Worm (Caenorhabditis elegans) whole organism, L1 larva: ENCODE data around the gene F01D5.2.
A peak's percentile ranks its signal among the peaks of the same experiment; 100 is the strongest.

Experiments used
- C16A3.4 ChIP-seq: fragments of 150-350 bp; optimal IDR thresholded peaks from 2 replicates; lab custom pipeline; 2014; ENCODE audit warnings: missing biosample characterization, missing genetic modification characterization
- Y116A8C.19 ChIP-seq: sonication (generic microtip); optimal IDR thresholded peaks from 2 replicates; lab custom pipeline; 2016; ENCODE audit warnings: missing compliant biosample characterization, missing genetic modification characterization, borderline replicate concordance
- blmp-1 ChIP-seq: fragments of 150-350 bp; optimal IDR thresholded peaks from 2 replicates; lab custom pipeline; 2014; ENCODE audit warnings: missing biosample characterization, missing genetic modification characterization
- ceh-63 ChIP-seq: fragments of 200-800 bp; sonication (Bioruptor generic); optimal IDR thresholded peaks from 2 replicates; lab custom pipeline; 2018; ENCODE audit warnings: mild to moderate bottlenecking, missing genetic modification characterization, missing compliant biosample characterization
- ceh-82 ChIP-seq, 3 experiments: fragments of 150-350 bp in 1 of 3; sonication (generic microtip) in 2 of 3; optimal IDR thresholded peaks; 2 replicates each; lab custom pipeline; 2014 to 2017; ENCODE audit warnings: missing biosample characterization in 3 of 3, missing genetic modification characterization in 3 of 3
- dpl-1 ChIP-seq, 3 experiments: fragments of 150-350 bp in 2 of 3; sonication (generic microtip) in 1 of 3; optimal IDR thresholded peaks; 2 replicates each; lab custom pipeline; 2014 to 2017; ENCODE audit warnings: missing biosample characterization in 3 of 3, missing genetic modification characterization in 3 of 3, missing genetic modification reagents in 3 of 3
- efl-1 ChIP-seq, 4 experiments: fragments of 150-350 bp; optimal IDR thresholded peaks in 3 of 4; peaks in 1 of 4; 1 replicate in 1 of 4; 2 replicates in 3 of 4; lab custom pipeline; 2014; ENCODE audit warnings: missing biosample characterization in 2 of 4, missing genetic modification characterization in 2 of 4, missing genetic modification reagents in 2 of 4
- efl-3 ChIP-seq: fragments of 200-800 bp; sonication (Bioruptor generic); optimal IDR thresholded peaks from 2 replicates; lab custom pipeline; 2018; ENCODE audit warnings: mild to moderate bottlenecking, missing genetic modification characterization, missing compliant biosample characterization
- egl-13 ChIP-seq: sonication (generic microtip); optimal IDR thresholded peaks from 2 replicates; lab custom pipeline; 2016; ENCODE audit warnings: missing genotype, missing genetic modification reagents, missing genetic modification characterization, missing compliant biosample characterization
- egl-27 ChIP-seq, 2 experiments: fragments of 150-350 bp in 1 of 2; sonication (generic microtip); optimal IDR thresholded peaks; 3 replicates each; lab custom pipeline; 2017 to 2018; ENCODE audit warnings: missing biosample characterization in 2 of 2, missing genetic modification characterization in 2 of 2, missing genetic modification reagents in 2 of 2
- elt-2 ChIP-seq: sonication (generic microtip); optimal IDR thresholded peaks from 2 replicates; lab custom pipeline; 2016; ENCODE audit warnings: missing genetic modification characterization, mild to moderate bottlenecking, inconsistent platforms, missing compliant biosample characterization, missing genetic modification reagents
- grh-1 ChIP-seq: fragments of 200-800 bp; sonication (Bioruptor generic); IDR thresholded peaks from 2 replicates; pipeline ENCODE4 v1.3.6; 2022; ENCODE audit warnings: missing genetic modification reagents, missing genetic modification characterization, missing compliant biosample characterization
- isw-1 ChIP-seq: fragments of 200-800 bp; sonication (Bioruptor generic); IDR thresholded peaks from 2 replicates; pipeline ENCODE4 v1.3.6; 2022; ENCODE audit warnings: missing genetic modification characterization, missing compliant biosample characterization
- lin-35 ChIP-seq, 2 experiments: fragments of 150-350 bp; optimal IDR thresholded peaks; 2 replicates each; lab custom pipeline; 2014; ENCODE audit warnings: missing biosample characterization in 2 of 2, missing genetic modification characterization in 2 of 2, missing genetic modification reagents in 2 of 2
- lin-39 ChIP-seq: fragments of 150-350 bp; optimal IDR thresholded peaks from 2 replicates; lab custom pipeline; 2014; ENCODE audit warnings: missing biosample characterization, missing genetic modification reagents, missing genetic modification characterization
- mef-2 ChIP-seq: fragments of 150-350 bp; optimal IDR thresholded peaks from 2 replicates; lab custom pipeline; 2014; ENCODE audit warnings: missing biosample characterization, missing genetic modification characterization
- nhr-12 ChIP-seq: sonication (generic microtip); optimal IDR thresholded peaks from 2 replicates; lab custom pipeline; 2017; ENCODE audit warnings: missing biosample characterization, missing genetic modification characterization
- nhr-20 ChIP-seq: sonication (generic microtip); optimal IDR thresholded peaks from 2 replicates; lab custom pipeline; 2016; ENCODE audit warnings: mild to moderate bottlenecking, missing genetic modification characterization, missing compliant biosample characterization
- nhr-28 ChIP-seq: fragments of 150-350 bp; optimal IDR thresholded peaks from 2 replicates; lab custom pipeline; 2014; ENCODE audit warnings: missing biosample characterization, missing genetic modification characterization
- nhr-84 ChIP-seq: sonication (generic microtip); optimal IDR thresholded peaks from 2 replicates; lab custom pipeline; 2017; ENCODE audit warnings: missing biosample characterization, missing genetic modification characterization
- nhr-90 ChIP-seq: sonication (generic microtip); optimal IDR thresholded peaks from 2 replicates; lab custom pipeline; 2016; ENCODE audit warnings: mild to moderate bottlenecking, missing genetic modification characterization, missing compliant biosample characterization; ENCODE audit not compliant: poor library complexity
- pqm-1 ChIP-seq: sonication (generic microtip); optimal IDR thresholded peaks from 3 replicates; lab custom pipeline; 2017; ENCODE audit warnings: missing biosample characterization, missing genetic modification characterization
- skn-1 ChIP-seq: fragments of 150-350 bp; optimal IDR thresholded peaks from 2 replicates; lab custom pipeline; 2014; ENCODE audit warnings: missing biosample characterization, missing genetic modification characterization
- snpc-4 ChIP-seq: fragments of 150-350 bp; optimal IDR thresholded peaks from 2 replicates; lab custom pipeline; 2014; ENCODE audit warnings: missing biosample characterization, missing genetic modification characterization
- sptf-1 ChIP-seq: fragments of 150-350 bp; optimal IDR thresholded peaks from 2 replicates; lab custom pipeline; 2014; ENCODE audit warnings: missing biosample characterization, missing genetic modification characterization
- swsn-7 ChIP-seq: sonication (generic microtip); optimal IDR thresholded peaks from 2 replicates; lab custom pipeline; 2016; ENCODE audit warnings: missing genetic modification characterization, missing compliant biosample characterization
- unc-30 ChIP-seq: sonication (generic microtip); optimal IDR thresholded peaks from 2 replicates; lab custom pipeline; 2017; ENCODE audit warnings: missing biosample characterization, missing genetic modification characterization
- unc-98 ChIP-seq: fragments of 200-800 bp; sonication (Bioruptor generic); IDR thresholded peaks from 2 replicates; pipeline ENCODE4 v1.3.6; 2022; ENCODE audit warnings: missing genetic modification characterization, missing compliant biosample characterization
- ztf-11 ChIP-seq, 2 experiments: sonication (generic microtip); optimal IDR thresholded peaks; 2 replicates each; lab custom pipeline; 2016 to 2017; ENCODE audit warnings: missing genetic modification characterization in 2 of 2, missing biosample characterization in 1 of 2, missing compliant biosample characterization in 1 of 2

F01D5.2 gene

ce11 chrII:13997477-13997876 is 1.4 kb downstream of the F01D5.2 start, which contains the start of gene F01D5.1:
Gene F01D5.1, minus strand, starts transcription at chrII:13997581.
- no peak for TF ChIP-seq egl-27 (tag; optimal IDR thresholded peaks at IDR 0.05; lab: Kevin White, UChicago)
- TF ChIP-seq elt-2 (tag; lab: Kevin White, UChicago): peak; percentile 84
- TF ChIP-seq, all 84 proteins: peak for 1

ce11 chrII:13994934-13995333 is 3.9 kb downstream of the F01D5.2 start, which contains the start of gene Y39G8B.7:
Gene Y39G8B.7, minus strand, starts transcription at chrII:13995034.
- TF ChIP-seq mef-2 (no peak), nhr-12 (tag; lab: Kevin White, UChicago) (no peak), egl-13 (tag; lab: Kevin White, UChicago) (no peak), ztf-11 (tag; optimal IDR thresholded peaks at IDR 0.05; lab: Kevin White, UChicago) (no peak), sptf-1 (tag; lab: Kevin White, UChicago) (no peak), efl-3 (GFP tag; lab: Kevin White, UChicago) (no peak), lin-35 (GFP tag; optimal IDR thresholded peaks at IDR 0.05; lab: Kevin White, UChicago) (no peak), nhr-84 (no peak), blmp-1 (tag; lab: Kevin White, UChicago) (no peak), grh-1 (GFP tag; lab: Robert Waterston, UW) (no peak), pqm-1 (tag; lab: Kevin White, UChicago) (no peak), snpc-4 (tag; lab: Kevin White, UChicago) (no peak), nhr-90 (tag; lab: Kevin White, UChicago) (no peak)

ce11 chrII:13991741-13992140 is 7.1 kb downstream of the F01D5.2 start, which contains the start of gene Y39G8B.5:
Gene Y39G8B.5, minus strand, starts transcription at chrII:13991841.
- no peak for TF ChIP-seq nhr-28 (tag; lab: Kevin White, UChicago)
- TF ChIP-seq efl-1 (optimal IDR thresholded peaks at IDR 0.05; lab: Kevin White, UChicago): no peak
- peak in 1 of 2 experiments; percentile 6 for TF ChIP-seq efl-1 (GFP tag; optimal IDR thresholded peaks at IDR 0.05 in 1 of 2; lab: Kevin White, UChicago)
- TF ChIP-seq nhr-12 (tag; lab: Kevin White, UChicago): no peak
- TF ChIP-seq, all 84 proteins: peak for 1

- no peak for TF ChIP-seq ztf-11 (tag; optimal IDR thresholded peaks at IDR 0.05; lab: Kevin White, UChicago)
- TF ChIP-seq isw-1 (GFP tag; lab: Robert Waterston, UW): no peak
- TF ChIP-seq ceh-63: no peak
- TF ChIP-seq dpl-1 (GFP tag; optimal IDR thresholded peaks at IDR 0.05; lab: Kevin White, UChicago): no peak
- TF ChIP-seq snpc-4 (tag; lab: Kevin White, UChicago): no peak
- TF ChIP-seq nhr-20: no peak
- TF ChIP-seq C16A3.4 (tag; lab: Kevin White, UChicago): no peak
- no peak for TF ChIP-seq unc-30
- TF ChIP-seq efl-1 (optimal IDR thresholded peaks at IDR 0.05; lab: Kevin White, UChicago): no peak
- TF ChIP-seq efl-1 (GFP tag; optimal IDR thresholded peaks at IDR 0.05 in 1 of 2; lab: Kevin White, UChicago): peak in 1 of 2 experiments; percentile 76
These were observed 14.3 kb downstream of the F01D5.2 start, which contains the start of gene sre-47 for ce11 chrII:13984551-13984950. Gene sre-47, minus strand, starts transcription at chrII:13984651.

ce11 chrII:13982923-13983322 is 15.9 kb downstream of the F01D5.2 start, which contains the start of the genes Y39G8B.13 and Y39G8B.10:
Gene Y39G8B.13, minus strand, starts transcription at chrII:13983047.
Gene Y39G8B.10, minus strand, starts transcription at chrII:13983115.
- TF ChIP-seq skn-1 (tag; lab: Kevin White, UChicago) (no peak), swsn-7 (no peak), elt-2 (tag; lab: Kevin White, UChicago) (peak; percentile 60), ceh-82 (tag; optimal IDR thresholded peaks at IDR 0.05; lab: Kevin White, UChicago) (no peak)

DNA sequence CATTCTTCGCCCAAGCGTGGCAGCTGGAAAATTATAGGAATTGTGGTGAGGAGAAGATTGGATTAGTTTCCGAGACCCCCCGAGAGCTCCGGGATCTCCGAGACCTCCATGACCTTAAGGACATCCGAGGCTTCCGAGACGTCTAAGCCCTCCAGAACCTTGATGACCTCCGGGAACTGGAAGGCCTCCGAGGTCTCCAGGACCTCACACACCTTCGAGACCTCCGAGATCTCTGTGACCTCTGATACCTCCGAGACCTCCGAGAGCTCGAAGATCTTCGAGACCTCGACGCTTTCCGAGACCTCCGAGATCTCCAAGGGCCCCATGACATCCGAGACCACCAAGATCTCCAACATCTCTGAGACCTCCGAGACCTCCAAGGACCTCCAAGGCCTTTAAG is 16.6 kb downstream of the F01D5.2 start:
- TF ChIP-seq lin-39 (tag; lab: Kevin White, UChicago): no peak
- no peak for TF ChIP-seq unc-98
- TF ChIP-seq Y116A8C.19 (tag; lab: Kevin White, UChicago): no peak
